Fruit fly (Drosophila melanogaster) whole organism, embryonic: ENCODE data around the gene CG15358.

ENCODE experiments used
- Ada2b ChIP-seq: fragments of 200-800 bp; sonication (Bioruptor generic); IDR thresholded peaks from 2 replicates; pipeline ENCODE4 v1.3.6; 2022; ENCODE audit warnings: missing biosample characterization, missing genetic modification characterization
- Aef1 ChIP-seq: fragments of 200-800 bp; sonication (Bioruptor generic); IDR thresholded peaks from 3 replicates; pipeline ENCODE4 v1.3.6; 2022; ENCODE audit warnings: missing biosample characterization, missing genetic modification characterization
- B-H1 ChIP-seq: fragments of 200-800 bp; sonication (Bioruptor generic); IDR thresholded peaks from 3 replicates; pipeline ENCODE4 v1.3.6; 2022; ENCODE audit warnings: missing biosample characterization, missing genetic modification characterization
- BEAF-32 ChIP-seq: fragments of 200-800 bp; sonication (Bioruptor generic); optimal IDR thresholded peaks from 3 replicates; lab custom pipeline; 2017; ENCODE audit warnings: missing biosample characterization, missing genetic modification characterization, mild to moderate bottlenecking, moderate library complexity, missing genetic modification reagents
- CG10274 ChIP-seq: fragments of 200-800 bp; sonication (Bioruptor generic); optimal IDR thresholded peaks from 3 replicates; lab custom pipeline; 2017; ENCODE audit warnings: missing biosample characterization, mild to moderate bottlenecking, missing genetic modification characterization
- CG11560 ChIP-seq: fragments of 200-800 bp; sonication (Bioruptor generic); IDR thresholded peaks from 3 replicates; pipeline ENCODE4 v1.3.6; 2022; ENCODE audit warnings: missing biosample characterization, missing genetic modification characterization
- CG17328 ChIP-seq: fragments of 200-800 bp; sonication (Bioruptor generic); IDR thresholded peaks from 2 replicates; pipeline ENCODE4 v1.3.6; 2022; ENCODE audit warnings: missing biosample characterization, missing genetic modification characterization
- CG17612 ChIP-seq: fragments of 200-800 bp; sonication (Bioruptor generic); IDR thresholded peaks from 2 replicates; pipeline ENCODE4 v1.3.6; 2022; ENCODE audit warnings: missing biosample characterization, missing genetic modification characterization
- CG18011 ChIP-seq: fragments of 200-800 bp; sonication (Bioruptor generic); optimal IDR thresholded peaks from 2 replicates; lab custom pipeline; 2017; ENCODE audit warnings: missing biosample characterization, missing genetic modification characterization, mild to moderate bottlenecking, moderate library complexity, missing genotype
- CG18476 ChIP-seq: fragments of 200-800 bp; sonication (Bioruptor generic); optimal IDR thresholded peaks from 2 replicates; lab custom pipeline; 2016; ENCODE audit warnings: missing biosample characterization, mild to moderate bottlenecking, missing genetic modification characterization
- CG2202 ChIP-seq: fragments of 200-800 bp; sonication (Bioruptor generic); optimal IDR thresholded peaks from 2 replicates; lab custom pipeline; 2018; ENCODE audit warnings: missing biosample characterization, mild to moderate bottlenecking, missing genetic modification characterization
- CG34422 ChIP-seq: fragments of 200-800 bp; sonication (Bioruptor generic); IDR thresholded peaks from 3 replicates; pipeline ENCODE4 v1.3.6; 2022; ENCODE audit warnings: missing biosample characterization, missing genetic modification characterization
- CG4424 ChIP-seq: fragments of 200-800 bp; sonication (Bioruptor generic); optimal IDR thresholded peaks from 3 replicates; lab custom pipeline; 2016; ENCODE audit warnings: missing biosample characterization, missing genetic modification characterization
- CG6175 ChIP-seq: fragments of 200-800 bp; sonication (Bioruptor generic); IDR thresholded peaks from 3 replicates; pipeline ENCODE4 v1.3.6; 2022; ENCODE audit warnings: missing biosample characterization, missing genetic modification characterization
- CG7357 ChIP-seq: fragments of 200-800 bp; sonication (Bioruptor generic); IDR thresholded peaks from 3 replicates; pipeline ENCODE4 v1.3.6; 2022; ENCODE audit warnings: missing biosample characterization, missing genetic modification characterization
- CG8478 ChIP-seq: fragments of >200 bp; optimal IDR thresholded peaks from 2 replicates; lab custom pipeline; 2018
- Dad ChIP-seq: fragments of 200-800 bp; sonication (Bioruptor generic); optimal IDR thresholded peaks from 3 replicates; lab custom pipeline; 2016; ENCODE audit warnings: missing biosample characterization, missing genetic modification characterization
- Dek ChIP-seq: fragments of 200-800 bp; sonication (Bioruptor generic); optimal IDR thresholded peaks from 3 replicates; lab custom pipeline; 2019; ENCODE audit warnings: missing biosample characterization, mild to moderate bottlenecking, missing genetic modification characterization, moderate library complexity
- HLH4C ChIP-seq: fragments of 200-800 bp; sonication (Bioruptor generic); IDR thresholded peaks from 3 replicates; pipeline ENCODE4 v1.3.6; 2022; ENCODE audit warnings: missing biosample characterization, missing genetic modification characterization; ENCODE audit not compliant: partially characterized antibody
- Hand ChIP-seq: fragments of 200-800 bp; sonication (Bioruptor generic); optimal IDR thresholded peaks from 2 replicates; lab custom pipeline; 2017; ENCODE audit warnings: mild to moderate bottlenecking, missing biosample characterization, missing genetic modification reagents, missing genetic modification characterization
- Jarid2 ChIP-seq: fragments of 200-800 bp; sonication (Bioruptor generic); optimal IDR thresholded peaks from 3 replicates; lab custom pipeline; 2017; ENCODE audit warnings: mild to moderate bottlenecking, missing biosample characterization, missing genetic modification reagents, missing genetic modification characterization
- Lpt ChIP-seq: fragments of >200 bp; optimal IDR thresholded peaks from 2 replicates; lab custom pipeline; 2018; ENCODE audit warnings: missing biosample characterization, missing genetic modification characterization
- MBD-R2 ChIP-seq: fragments of 200-800 bp; sonication (Bioruptor generic); IDR thresholded peaks from 2 replicates; pipeline ENCODE4 v1.3.6; 2022; ENCODE audit warnings: missing biosample characterization, missing genetic modification characterization
- Nf-YB ChIP-seq: fragments of 200-800 bp; sonication (Bioruptor generic); optimal IDR thresholded peaks from 3 replicates; lab custom pipeline; 2019; ENCODE audit warnings: missing biosample characterization, mild to moderate bottlenecking, missing genetic modification characterization, moderate library complexity
- Oaz ChIP-seq: fragments of 200-800 bp; sonication (Bioruptor generic); IDR thresholded peaks from 2 replicates; pipeline ENCODE4 v1.3.6; 2022; ENCODE audit warnings: missing biosample characterization, missing genetic modification characterization
- Scr ChIP-seq: fragments of 200-800 bp; sonication (Bioruptor generic); IDR thresholded peaks from 2 replicates; pipeline ENCODE4 v1.3.6; 2022; ENCODE audit warnings: missing biosample characterization, missing genetic modification characterization; ENCODE audit not compliant: partially characterized antibody
- Six4 ChIP-seq: fragments of 200-800 bp; sonication (Bioruptor generic); optimal IDR thresholded peaks from 2 replicates; lab custom pipeline; 2016; ENCODE audit warnings: missing biosample characterization, missing genetic modification characterization
- Trl ChIP-seq, 3 experiments: fragments of >200 bp in 2 of 3; fragments of 200-800 bp in 1 of 3; sonication (Bioruptor generic) in 1 of 3; optimal IDR thresholded peaks; 2 replicates in 1 of 3; 3 replicates in 2 of 3; lab custom pipeline; 2016 to 2017; ENCODE audit warnings: missing biosample characterization in 1 of 3, missing genetic modification characterization in 1 of 3
- ase ChIP-seq: fragments of 200-800 bp; sonication (Bioruptor generic); IDR thresholded peaks from 3 replicates; pipeline ENCODE4 v1.3.6; 2022; ENCODE audit warnings: missing biosample characterization, missing genetic modification characterization
- ato ChIP-seq: fragments of 200-800 bp; sonication (Bioruptor generic); IDR thresholded peaks from 2 replicates; pipeline ENCODE4 v1.3.6; 2022; ENCODE audit warnings: missing biosample characterization, missing genetic modification characterization; ENCODE audit not compliant: partially characterized antibody
- az2 ChIP-seq: fragments of 200-800 bp; sonication (Bioruptor generic); optimal IDR thresholded peaks from 3 replicates; lab custom pipeline; 2016; ENCODE audit warnings: missing biosample characterization, missing genetic modification characterization
- crol ChIP-seq: fragments of 200-800 bp; sonication (Bioruptor generic); IDR thresholded peaks from 2 replicates; pipeline ENCODE4 v1.3.6; 2022; ENCODE audit warnings: missing biosample characterization, missing genetic modification characterization
- dan ChIP-seq: fragments of 200-800 bp; sonication (Bioruptor generic); IDR thresholded peaks from 2 replicates; pipeline ENCODE4 v1.3.6; 2022; ENCODE audit warnings: missing biosample characterization, missing genetic modification characterization
- ems ChIP-seq: fragments of 200-800 bp; sonication (Bioruptor generic); optimal IDR thresholded peaks from 3 replicates; lab custom pipeline; 2016; ENCODE audit warnings: missing biosample characterization, missing genetic modification characterization
- eve ChIP-seq, 2 experiments: fragments of >200 bp; optimal IDR thresholded peaks; 2 replicates each; lab custom pipeline; 2017; ENCODE audit warnings: missing biosample characterization in 2 of 2, missing genetic modification characterization in 2 of 2
- ham ChIP-seq: fragments of 200-800 bp; sonication (Bioruptor generic); IDR thresholded peaks from 2 replicates; pipeline ENCODE4 v1.3.6; 2022; ENCODE audit warnings: missing biosample characterization, missing genetic modification characterization
- jigr1 ChIP-seq: fragments of 200-800 bp; sonication (Bioruptor generic); IDR thresholded peaks from 3 replicates; pipeline ENCODE4 v1.3.6; 2022; ENCODE audit warnings: missing biosample characterization, missing genetic modification characterization
- jing ChIP-seq: fragments of 200-800 bp; sonication (Bioruptor generic); optimal IDR thresholded peaks from 2 replicates; lab custom pipeline; 2018; ENCODE audit warnings: missing biosample characterization, mild to moderate bottlenecking, missing genetic modification characterization
- kni ChIP-seq: fragments of 200-800 bp; sonication (Bioruptor generic); optimal IDR thresholded peaks from 3 replicates; lab custom pipeline; 2017; ENCODE audit warnings: mild to moderate bottlenecking, missing biosample characterization, missing genetic modification reagents, missing genetic modification characterization
- lbe ChIP-seq: fragments of 200-800 bp; sonication (Bioruptor generic); optimal IDR thresholded peaks from 2 replicates; lab custom pipeline; 2016; ENCODE audit warnings: missing biosample characterization, mild to moderate bottlenecking, missing genetic modification characterization
- lmd ChIP-seq: fragments of 200-800 bp; sonication (Bioruptor generic); IDR thresholded peaks from 2 replicates; pipeline ENCODE4 v1.3.6; 2022; ENCODE audit warnings: missing biosample characterization, missing genetic modification characterization
- luna ChIP-seq: fragments of 200-800 bp; sonication (Bioruptor generic); optimal IDR thresholded peaks from 2 replicates; lab custom pipeline; 2016; ENCODE audit warnings: missing biosample characterization, missing genetic modification characterization
- onecut ChIP-seq: fragments of 200-800 bp; sonication (Bioruptor generic); IDR thresholded peaks from 2 replicates; pipeline ENCODE4 v1.3.6; 2022; ENCODE audit warnings: missing biosample characterization, missing genetic modification characterization
- pan ChIP-seq, 4 experiments: fragments of >200 bp in 3 of 4; fragments of 200-800 bp in 1 of 4; sonication (Bioruptor generic) in 1 of 4; optimal IDR thresholded peaks in 3 of 4; IDR thresholded peaks in 1 of 4; 2 replicates each; pipeline versions ENCODE4 v1.3.6 to Lab custom; 2017 to 2022; ENCODE audit warnings: missing biosample characterization in 2 of 4, missing genetic modification characterization in 2 of 4, mixed read lengths in 1 of 4
- sima ChIP-seq: fragments of 200-800 bp; sonication (Bioruptor generic); optimal IDR thresholded peaks from 2 replicates; lab custom pipeline; 2016; ENCODE audit warnings: missing biosample characterization, missing genetic modification characterization
- slbo ChIP-seq: fragments of 200-800 bp; sonication (Bioruptor generic); IDR thresholded peaks from 2 replicates; pipeline ENCODE4 v1.3.6; 2022; ENCODE audit warnings: missing biosample characterization, missing genetic modification characterization
- slou ChIP-seq: fragments of 200-800 bp; sonication (Bioruptor generic); optimal IDR thresholded peaks from 3 replicates; lab custom pipeline; 2016; ENCODE audit warnings: missing biosample characterization, missing genetic modification characterization
- sna ChIP-seq: fragments of 200-800 bp; sonication (Bioruptor generic); IDR thresholded peaks from 2 replicates; pipeline ENCODE4 v1.3.6; 2022; ENCODE audit warnings: missing biosample characterization, missing genetic modification characterization; ENCODE audit not compliant: partially characterized antibody
- ssp ChIP-seq: fragments of 200-800 bp; sonication (Bioruptor generic); IDR thresholded peaks from 2 replicates; pipeline ENCODE4 v1.3.6; 2022; ENCODE audit warnings: missing biosample characterization, missing genetic modification characterization
- wdn ChIP-seq: fragments of 200-800 bp; sonication (Bioruptor generic); IDR thresholded peaks from 2 replicates; pipeline ENCODE4 v1.3.6; 2022; ENCODE audit warnings: missing biosample characterization, missing genetic modification characterization

The CG15358 gene

DNA sequence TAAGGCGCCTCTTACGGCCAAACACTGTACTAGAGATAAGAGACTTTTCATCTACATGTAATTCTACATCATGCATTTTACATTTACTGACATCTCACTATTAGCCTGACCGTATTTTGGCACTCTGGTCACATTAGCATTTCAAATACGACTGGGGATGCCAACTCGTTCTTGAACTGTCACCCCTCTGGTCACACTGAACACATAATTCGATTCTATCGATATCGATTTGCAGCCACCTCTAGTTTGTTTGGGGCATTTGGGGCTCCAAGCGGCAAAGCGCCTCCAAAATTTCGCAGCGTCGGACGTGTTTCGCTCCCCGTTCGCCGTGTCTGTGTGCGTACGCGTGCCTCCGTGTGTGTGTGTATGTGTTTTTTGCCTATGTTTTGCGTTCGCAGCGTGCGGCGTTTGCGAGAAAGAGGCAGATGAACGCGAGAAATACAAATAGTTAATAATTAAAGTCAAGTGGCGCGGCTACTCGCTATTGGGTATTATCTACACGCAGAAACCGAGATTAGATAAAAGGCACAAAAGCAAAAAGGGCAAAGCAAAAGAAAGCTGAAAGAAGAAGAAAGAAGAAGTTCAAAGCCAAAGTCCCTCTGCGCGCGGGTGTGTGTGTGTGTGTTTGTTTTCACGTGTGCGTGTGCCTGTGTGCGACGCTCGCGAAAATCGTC, 1.5 kb upstream of the CG15358 start, which contains the start of gene Wdr62 (continued):
- TF ChIP-seq CG17612 (GFP tag; lab: Robert Waterston, UW) = no peak
- TF ChIP-seq jing (GFP tag; lab: Kevin White, UChicago) = no peak
- TF ChIP-seq ase (GFP tag; lab: Robert Waterston, UW) = no peak
- no peak for TF ChIP-seq CG7357 (GFP tag; lab: Robert Waterston, UW)
- TF ChIP-seq ham (GFP tag; lab: Robert Waterston, UW) = no peak
- peak; percentile 33 for TF ChIP-seq ems (GFP tag; lab: Kevin White, UChicago)
- peak; percentile 6 for TF ChIP-seq az2 (GFP tag; lab: Kevin White, UChicago)
- no peak for TF ChIP-seq Oaz
- TF ChIP-seq sima (GFP tag; lab: Kevin White, UChicago) = no peak
- no peak for TF ChIP-seq B-H1 (GFP tag; lab: Robert Waterston, UW)
- peak; percentile 74 for TF ChIP-seq onecut (GFP tag; lab: Robert Waterston, UW)
- TF ChIP-seq wdn (GFP tag; lab: Robert Waterston, UW) = no peak
- TF ChIP-seq lbe = peak; percentile 57
- peak; percentile 64 for TF ChIP-seq HLH4C (GFP tag; lab: Robert Waterston, UW)
- no peak for TF ChIP-seq eve (GFP tag; optimal IDR thresholded peaks at IDR 0.05; lab: Kevin White, UChicago)
- no peak for TF ChIP-seq Six4 (GFP tag; lab: Kevin White, UChicago)
- TF ChIP-seq ssp (GFP tag; lab: Robert Waterston, UW) = no peak
- TF ChIP-seq Nf-YB (GFP tag; lab: Kevin White, UChicago) = peak; percentile 51
- TF ChIP-seq BEAF-32 (GFP tag; lab: Kevin White, UChicago) = peak; percentile 68
- TF ChIP-seq luna (GFP tag; lab: Kevin White, UChicago) = peak; percentile 14
- no peak for TF ChIP-seq Aef1 (GFP tag; lab: Robert Waterston, UW)
- peak; percentile 43 for TF ChIP-seq CG18011
- peak; percentile 37 for TF ChIP-seq CG4424 (GFP tag; lab: Kevin White, UChicago)
- TF ChIP-seq lmd (GFP tag; lab: Robert Waterston, UW) = no peak
- TF ChIP-seq CG11560 (tag; lab: Robert Waterston, UW) = no peak; the same call in 2 of the 3 replicates
- TF ChIP-seq CG8478 (lab: Kevin White, UChicago) = peak; percentile 44
- no peak for TF ChIP-seq jigr1 (GFP tag; lab: Robert Waterston, UW)
- TF ChIP-seq pan (optimal IDR thresholded peaks at IDR 0.05; lab: Kevin White, UChicago) = no peak
- TF ChIP-seq pan (GFP tag; optimal IDR thresholded peaks at IDR 0.05 in 1 of 2, IDR thresholded peaks at IDR 0.05 in 1 of 2) = peak in 1 of 2 experiments; percentile 39
- no peak for TF ChIP-seq Ada2b (GFP tag; lab: Robert Waterston, UW)
- TF ChIP-seq CG2202 (tag; lab: Kevin White, UChicago) = peak; percentile 9
- peak; percentile 50; the same call in 1 of the 2 replicates for TF ChIP-seq sna (GFP tag; lab: Robert Waterston, UW)
- peak; percentile 63 for TF ChIP-seq MBD-R2 (GFP tag; lab: Robert Waterston, UW)
- peak; percentile 40; the same call in 1 of the 2 replicates for TF ChIP-seq slbo (GFP tag; lab: Robert Waterston, UW)
- TF ChIP-seq CG17328 = peak; percentile 22; the same call in 1 of the 2 replicates
- TF ChIP-seq CG6175 (GFP tag; lab: Robert Waterston, UW) = peak; percentile 93
- peak; percentile 64 for TF ChIP-seq ato (GFP tag; lab: Robert Waterston, UW)
- no peak for TF ChIP-seq CG10274 (GFP tag; lab: Kevin White, UChicago)
- TF ChIP-seq Dad = peak; percentile 31
- peak; percentile 46 for TF ChIP-seq kni (GFP tag; lab: Kevin White, UChicago)
- TF ChIP-seq CG18476 = no peak
- TF ChIP-seq Dek (tag; lab: Kevin White, UChicago) = no peak
- TF ChIP-seq Hand (GFP tag; lab: Kevin White, UChicago) = peak; percentile 56
- TF ChIP-seq Jarid2 (GFP tag; lab: Kevin White, UChicago) = peak; percentile 96
- peak in 1 of 2 experiments; percentile 12 for TF ChIP-seq Trl (optimal IDR thresholded peaks at IDR 0.05; lab: Kevin White, UChicago)
- peak; percentile 20 for TF ChIP-seq Trl (GFP tag; optimal IDR thresholded peaks at IDR 0.05; lab: Kevin White, UChicago)
- peak; percentile 62 for TF ChIP-seq Scr (GFP tag; lab: Robert Waterston, UW)
- TF ChIP-seq CG34422 (GFP tag; lab: Robert Waterston, UW) = peak; percentile 88
- TF ChIP-seq dan (GFP tag; lab: Robert Waterston, UW) = no peak
- no peak for TF ChIP-seq Lpt (GFP tag; lab: Kevin White, UChicago)
- TF ChIP-seq crol (GFP tag; lab: Robert Waterston, UW) = 0 out of 2 replicates have a peak, but pooled peaks have one; percentile 24
- peak; percentile 39 for TF ChIP-seq slou
